Fruit fly (Drosophila melanogaster) whole organism, prepupa: ENCODE results near the gene CG5026.

Experiments
- Blimp-1 ChIP-seq: fragments of 200-800 bp; sonication (Bioruptor generic); optimal IDR thresholded peaks from 3 replicates; lab custom pipeline; 2017; ENCODE audit warnings: missing biosample characterization, missing genetic modification characterization, mild to moderate bottlenecking, moderate library complexity, missing genetic modification reagents
- CG10631 ChIP-seq: fragments of 200-800 bp; sonication (Bioruptor generic); optimal IDR thresholded peaks from 2 replicates; lab custom pipeline; 2016; ENCODE audit warnings: missing biosample characterization, missing genetic modification characterization
- CG10669 ChIP-seq: fragments of 200-800 bp; sonication (Bioruptor generic); optimal IDR thresholded peaks from 3 replicates; lab custom pipeline; 2018; ENCODE audit warnings: missing biosample characterization, mild to moderate bottlenecking, missing genetic modification characterization, moderate library complexity
- CG11294 ChIP-seq: fragments of 200-800 bp; sonication (Bioruptor generic); IDR thresholded peaks from 2 replicates; pipeline ENCODE4 v1.3.6; 2022; ENCODE audit warnings: missing biosample characterization, missing genetic modification characterization
- CG11902 ChIP-seq: fragments of 200-800 bp; sonication (Bioruptor generic); optimal IDR thresholded peaks from 3 replicates; lab custom pipeline; 2016; ENCODE audit warnings: missing biosample characterization, missing genetic modification characterization
- CG15336 ChIP-seq: fragments of 200-800 bp; sonication (Bioruptor generic); IDR thresholded peaks from 2 replicates; pipeline ENCODE4 v1.3.6; 2022; ENCODE audit warnings: missing biosample characterization, missing genetic modification characterization
- CG1621 ChIP-seq: fragments of 200-800 bp; sonication (Bioruptor generic); optimal IDR thresholded peaks from 3 replicates; lab custom pipeline; 2018; ENCODE audit warnings: missing biosample characterization, mild to moderate bottlenecking, missing genetic modification characterization
- CG16779 ChIP-seq: fragments of 200-800 bp; sonication (Bioruptor generic); optimal IDR thresholded peaks from 3 replicates; lab custom pipeline; 2017; ENCODE audit warnings: missing biosample characterization, mild to moderate bottlenecking, missing genetic modification characterization
- CG3032 ChIP-seq: fragments of 200-800 bp; optimal IDR thresholded peaks from 2 replicates; lab custom pipeline; 2019; ENCODE audit warnings: missing biosample characterization, mild to moderate bottlenecking, missing genetic modification characterization, moderate library complexity
- CG31627 ChIP-seq: fragments of 200-800 bp; sonication (Bioruptor generic); optimal IDR thresholded peaks from 3 replicates; lab custom pipeline; 2016; ENCODE audit warnings: missing biosample characterization, missing genetic modification characterization
- CG32006 ChIP-seq: fragments of 200-800 bp; sonication (Bioruptor generic); optimal IDR thresholded peaks from 3 replicates; lab custom pipeline; 2017; ENCODE audit warnings: missing biosample characterization, mild to moderate bottlenecking, missing genetic modification characterization
- CG34406 ChIP-seq: fragments of 200-800 bp; sonication (Bioruptor generic); optimal IDR thresholded peaks from 3 replicates; lab custom pipeline; 2016; ENCODE audit warnings: missing biosample characterization, missing genetic modification characterization
- CG6276 ChIP-seq: fragments of 200-800 bp; sonication (Bioruptor generic); optimal IDR thresholded peaks from 2 replicates; lab custom pipeline; 2017; ENCODE audit warnings: missing biosample characterization, mild to moderate bottlenecking, missing genetic modification characterization
- CG6808 ChIP-seq: fragments of 200-800 bp; sonication (Bioruptor generic); optimal IDR thresholded peaks from 3 replicates; lab custom pipeline; 2017; ENCODE audit warnings: missing biosample characterization, missing genetic modification characterization, mild to moderate bottlenecking, moderate library complexity, missing genetic modification reagents
- CG6854 ChIP-seq: fragments of 200-800 bp; sonication (Bioruptor generic); optimal IDR thresholded peaks from 2 replicates; lab custom pipeline; 2017; ENCODE audit warnings: missing biosample characterization, mild to moderate bottlenecking, missing genetic modification characterization
- CG8632 ChIP-seq: fragments of 200-800 bp; sonication (Bioruptor generic); optimal IDR thresholded peaks from 3 replicates; lab custom pipeline; 2016; ENCODE audit warnings: missing biosample characterization, missing genetic modification characterization
- Eip75B ChIP-seq: fragments of 200-800 bp; sonication (Bioruptor generic); optimal IDR thresholded peaks from 3 replicates; lab custom pipeline; 2016; ENCODE audit warnings: missing biosample characterization, missing genetic modification characterization
- Ets21C ChIP-seq: fragments of 200-800 bp; sonication (Bioruptor generic); optimal IDR thresholded peaks from 3 replicates; lab custom pipeline; 2016; ENCODE audit warnings: missing biosample characterization, missing genetic modification characterization
- Ets96B ChIP-seq: fragments of 200-800 bp; optimal IDR thresholded peaks from 2 replicates; lab custom pipeline; 2019; ENCODE audit warnings: missing biosample characterization, mild to moderate bottlenecking, missing genetic modification characterization, moderate library complexity
- Gug ChIP-seq: fragments of 200-800 bp; sonication (Bioruptor generic); IDR thresholded peaks from 2 replicates; pipeline ENCODE4 v1.3.6; 2022; ENCODE audit warnings: missing biosample characterization, missing genetic modification characterization
- Hr38 ChIP-seq: sonication (Bioruptor generic); optimal IDR thresholded peaks from 2 replicates; lab custom pipeline; 2016; ENCODE audit warnings: missing biosample characterization, missing genetic modification characterization
- Hr39 ChIP-seq: fragments of 200-800 bp; sonication (Bioruptor generic); optimal IDR thresholded peaks from 2 replicates; lab custom pipeline; 2016; ENCODE audit warnings: missing biosample characterization, missing genetic modification characterization
- Hr4 ChIP-seq: fragments of 200-800 bp; sonication (Bioruptor generic); optimal IDR thresholded peaks from 3 replicates; lab custom pipeline; 2016; ENCODE audit warnings: missing biosample characterization, missing genetic modification characterization
- OdsH ChIP-seq: fragments of 200-800 bp; sonication (Bioruptor generic); optimal IDR thresholded peaks from 3 replicates; lab custom pipeline; 2016; ENCODE audit warnings: missing biosample characterization, missing genetic modification characterization
- Sox14 ChIP-seq: fragments of 200-800 bp; sonication (Bioruptor generic); optimal IDR thresholded peaks from 3 replicates; lab custom pipeline; 2016; ENCODE audit warnings: missing biosample characterization, missing genetic modification characterization
- Sox15 ChIP-seq: fragments of 200-800 bp; sonication (Bioruptor generic); optimal IDR thresholded peaks from 3 replicates; lab custom pipeline; 2016; ENCODE audit warnings: missing biosample characterization, missing genetic modification characterization
- achi ChIP-seq: fragments of 200-800 bp; sonication (Bioruptor generic); optimal IDR thresholded peaks from 3 replicates; lab custom pipeline; 2016; ENCODE audit warnings: missing biosample characterization, missing genetic modification characterization
- acj6 ChIP-seq: fragments of 200-800 bp; sonication (Bioruptor generic); optimal IDR thresholded peaks from 3 replicates; lab custom pipeline; 2016; ENCODE audit warnings: missing biosample characterization, missing genetic modification characterization
- cyc ChIP-seq: fragments of 200-800 bp; sonication (Bioruptor generic); optimal IDR thresholded peaks from 3 replicates; lab custom pipeline; 2016; ENCODE audit warnings: missing biosample characterization, missing genetic modification characterization
- dac ChIP-seq: fragments of 200-800 bp; sonication (Bioruptor generic); optimal IDR thresholded peaks from 2 replicates; lab custom pipeline; 2017; ENCODE audit warnings: missing biosample characterization, mild to moderate bottlenecking, missing genetic modification characterization
- dsx ChIP-seq: fragments of 200-800 bp; optimal IDR thresholded peaks from 3 replicates; lab custom pipeline; 2019; ENCODE audit warnings: missing biosample characterization, mild to moderate bottlenecking, missing genetic modification characterization, moderate library complexity; ENCODE audit not compliant: poor library complexity, severe bottlenecking
- fd59A ChIP-seq: fragments of 200-800 bp; sonication (Bioruptor generic); optimal IDR thresholded peaks from 2 replicates; lab custom pipeline; 2017; ENCODE audit warnings: missing biosample characterization, mild to moderate bottlenecking, missing genetic modification characterization, missing genetic modification reagents
- fd85E ChIP-seq: fragments of 200-800 bp; sonication (Bioruptor generic); optimal IDR thresholded peaks from 3 replicates; lab custom pipeline; 2016; ENCODE audit warnings: missing biosample characterization, missing genetic modification characterization
- fkh ChIP-seq: fragments of 200-800 bp; sonication (Bioruptor generic); optimal IDR thresholded peaks from 3 replicates; lab custom pipeline; 2017; ENCODE audit warnings: missing biosample characterization, mild to moderate bottlenecking, missing genetic modification characterization, moderate library complexity
- lz ChIP-seq: fragments of 200-800 bp; sonication (Bioruptor generic); optimal IDR thresholded peaks from 3 replicates; lab custom pipeline; 2016; ENCODE audit warnings: missing biosample characterization, missing genetic modification characterization
- net ChIP-seq: fragments of 200-800 bp; sonication (Bioruptor generic); optimal IDR thresholded peaks from 3 replicates; lab custom pipeline; 2016; ENCODE audit warnings: missing biosample characterization, missing genetic modification characterization
- pdm3 ChIP-seq: fragments of 200-800 bp; sonication (Bioruptor generic); optimal IDR thresholded peaks from 3 replicates; lab custom pipeline; 2016; ENCODE audit warnings: missing biosample characterization, missing genetic modification characterization
- spab ChIP-seq: fragments of 200-800 bp; sonication (Bioruptor generic); optimal IDR thresholded peaks from 2 replicates; lab custom pipeline; 2017; ENCODE audit warnings: missing biosample characterization, mild to moderate bottlenecking, missing genetic modification characterization, missing genetic modification reagents
- ss ChIP-seq, 2 experiments: fragments of 200-800 bp; sonication (Bioruptor generic); optimal IDR thresholded peaks; 2 replicates in 1 of 2; 3 replicates in 1 of 2; lab custom pipeline; 2017 to 2018; ENCODE audit warnings: mild to moderate bottlenecking in 2 of 2, missing biosample characterization in 2 of 2, missing genetic modification characterization in 2 of 2, moderate library complexity in 1 of 2
- svp ChIP-seq: fragments of 200-800 bp; sonication (Bioruptor generic); peaks from one replicate; lab custom pipeline; 2016; ENCODE audit warnings: missing biosample characterization, missing genetic modification characterization
- topi ChIP-seq: fragments of 200-800 bp; sonication (Bioruptor generic); optimal IDR thresholded peaks from 3 replicates; lab custom pipeline; 2016; ENCODE audit warnings: missing biosample characterization, missing genetic modification characterization
- vri ChIP-seq: fragments of 200-800 bp; sonication (Bioruptor generic); optimal IDR thresholded peaks from 3 replicates; lab custom pipeline; 2016; ENCODE audit warnings: missing biosample characterization, mild to moderate bottlenecking, missing genetic modification characterization

Gene CG5026

dm6 chr3L:8964458-8964857 lies 3.9 kb upstream of the CG5026 start, which contains the start of gene ValRS-m:
Gene ValRS-m (minus strand): TSS chr3L:8964769.
- TF ChIP-seq fd85E (GFP tag; lab: Kevin White, UChicago): no peak
- no peak for TF ChIP-seq CG31627 (GFP tag; lab: Kevin White, UChicago)
- TF ChIP-seq, all 60 proteins: peak for 0

- no peak for TF ChIP-seq Hr39 (GFP tag; lab: Kevin White, UChicago)
- TF ChIP-seq dac (GFP tag; lab: Kevin White, UChicago): no peak
- no peak for TF ChIP-seq Eip75B (GFP tag; lab: Kevin White, UChicago)
- TF ChIP-seq CG10669 (GFP tag; lab: Kevin White, UChicago): no peak
- TF ChIP-seq pdm3 (GFP tag; lab: Kevin White, UChicago): no peak
- no peak for TF ChIP-seq svp
- TF ChIP-seq dsx: no peak
- no peak for TF ChIP-seq CG6808 (GFP tag; lab: Kevin White, UChicago)
- TF ChIP-seq CG32006: no peak
- TF ChIP-seq fkh (GFP tag; lab: Kevin White, UChicago): no peak
- no peak for TF ChIP-seq vri
- TF ChIP-seq OdsH (GFP tag; lab: Kevin White, UChicago): no peak
- TF ChIP-seq Blimp-1 (GFP tag; lab: Kevin White, UChicago): no peak
These were observed 1.9 kb upstream of the CG5026 start, which contains the start of the genes CG5653 and CG5021 for dm6 chr3L:8966324-8967011. Gene CG5653 (minus strand): TSS chr3L:8966374. Gene CG5021 (plus strand): TSS chr3L:8966829.

- TF ChIP-seq CG10669 (GFP tag; lab: Kevin White, UChicago) (no peak), spab (no peak), acj6 (GFP tag; lab: Kevin White, UChicago) (no peak), topi (peak; percentile 11), Sox14 (GFP tag; lab: Kevin White, UChicago) (peak; percentile 66), pdm3 (GFP tag; lab: Kevin White, UChicago) (no peak), CG32006 (no peak), ss (GFP tag; optimal IDR thresholded peaks at IDR 0.05; lab: Kevin White, UChicago) (peak in 1 of 2 experiments; percentile 17), CG15336 (GFP tag; lab: Robert Waterston, UW) (0 out of 2 replicates have a peak, but pooled peaks have one; percentile 7), CG34406 (peak; percentile 5), CG16779 (tag; lab: Kevin White, UChicago) (no peak), Hr4 (GFP tag; lab: Kevin White, UChicago) (no peak), CG1621 (tag; lab: Kevin White, UChicago) (no peak), CG31627 (GFP tag; lab: Kevin White, UChicago) (peak; percentile 70), cyc (peak; percentile 53), lz (GFP tag; lab: Kevin White, UChicago) (peak; percentile 78), CG6854 (peak; percentile 18), Hr39 (GFP tag; lab: Kevin White, UChicago) (peak; percentile 15), Sox15 (peak; percentile 59), CG6276 (GFP tag; lab: Kevin White, UChicago) (no peak), CG8632 (no peak), Blimp-1 (GFP tag; lab: Kevin White, UChicago) (peak; percentile 84), Hr38 (GFP tag; lab: Kevin White, UChicago) (no peak), vri (no peak), CG11902 (peak; percentile 48), fd59A (GFP tag; lab: Kevin White, UChicago) (peak; percentile 23), CG3032 (peak; percentile 69), Gug (GFP tag; lab: Robert Waterston, UW) (0 out of 2 replicates have a peak, but pooled peaks have one; percentile 21), fd85E (GFP tag; lab: Kevin White, UChicago) (no peak), Ets96B (tag; lab: Kevin White, UChicago) (peak; percentile 62), net (GFP tag; lab: Kevin White, UChicago) (peak; percentile 12), CG10631 (GFP tag; lab: Kevin White, UChicago) (peak; percentile 47), Ets21C (GFP tag; lab: Kevin White, UChicago) (no peak), Eip75B (GFP tag; lab: Kevin White, UChicago) (no peak), achi (GFP tag; lab: Kevin White, UChicago) (peak; percentile 66), CG11294 (GFP tag; lab: Robert Waterston, UW) (no peak), svp (peak; percentile 90)
These were observed 6.5 kb downstream of the CG5026 start, which contains the start of the genes pix and Srp68 for dm6 chr3L:8974478-8975477. Gene pix (minus strand): TSS chr3L:8974765. Gene Srp68 (plus strand): TSS chr3L:8975046.
